Worm (Caenorhabditis elegans) whole organism, young adult: ENCODE data around the gene R12B2.13.

Source experiments
- attf-3 ChIP-seq: fragments of 200-800 bp; sonication (Bioruptor generic); conservative IDR thresholded peaks from 2 replicates; pipeline ENCODE4 v1.3.6; 2022; ENCODE audit warnings: missing genetic modification reagents, missing genetic modification characterization, missing compliant biosample characterization
- bed-1 ChIP-seq: fragments of 200-800 bp; sonication (Bioruptor generic); IDR thresholded peaks from 2 replicates; pipeline ENCODE4 v1.3.6; 2022; ENCODE audit warnings: missing genetic modification reagents, missing genetic modification characterization, missing compliant biosample characterization
- die-1 ChIP-seq: sonication (generic microtip); optimal IDR thresholded peaks from 2 replicates; lab custom pipeline; 2016; ENCODE audit warnings: missing genotype, mild to moderate bottlenecking, missing genetic modification characterization, missing compliant biosample characterization
- efl-1 ChIP-seq: fragments of 150-350 bp; optimal IDR thresholded peaks from 2 replicates; lab custom pipeline; 2014; ENCODE audit warnings: missing biosample characterization, missing genetic modification reagents, missing genetic modification characterization
- ekl-4 ChIP-seq: fragments of 200-800 bp; sonication (Bioruptor generic); IDR thresholded peaks from 2 replicates; pipeline ENCODE4 v1.3.6; 2022; ENCODE audit warnings: missing genetic modification reagents, missing genetic modification characterization, missing compliant biosample characterization
- ets-4 ChIP-seq: fragments of 200-800 bp; sonication (Bioruptor generic); optimal IDR thresholded peaks from 2 replicates; lab custom pipeline; 2018; ENCODE audit warnings: mild to moderate bottlenecking, missing genetic modification characterization, missing compliant biosample characterization
- lin-35 ChIP-seq, 3 experiments: fragments of 150-350 bp in 2 of 3; sonication (generic microtip) in 1 of 3; optimal IDR thresholded peaks; 2 replicates each; lab custom pipeline; 2014 to 2018; ENCODE audit warnings: missing biosample characterization in 3 of 3, missing genetic modification characterization in 3 of 3, missing genetic modification reagents in 3 of 3
- lsl-1 ChIP-seq: fragments of 200-800 bp; sonication (Bioruptor generic); optimal IDR thresholded peaks from 2 replicates; lab custom pipeline; 2018; ENCODE audit warnings: mild to moderate bottlenecking, missing genetic modification characterization, moderate library complexity, missing compliant biosample characterization
- sea-2 ChIP-seq: fragments of 200-800 bp; sonication (Bioruptor generic); IDR thresholded peaks from 2 replicates; pipeline ENCODE4 v1.3.6; 2022; ENCODE audit warnings: missing genetic modification characterization, missing compliant biosample characterization

DNA sequence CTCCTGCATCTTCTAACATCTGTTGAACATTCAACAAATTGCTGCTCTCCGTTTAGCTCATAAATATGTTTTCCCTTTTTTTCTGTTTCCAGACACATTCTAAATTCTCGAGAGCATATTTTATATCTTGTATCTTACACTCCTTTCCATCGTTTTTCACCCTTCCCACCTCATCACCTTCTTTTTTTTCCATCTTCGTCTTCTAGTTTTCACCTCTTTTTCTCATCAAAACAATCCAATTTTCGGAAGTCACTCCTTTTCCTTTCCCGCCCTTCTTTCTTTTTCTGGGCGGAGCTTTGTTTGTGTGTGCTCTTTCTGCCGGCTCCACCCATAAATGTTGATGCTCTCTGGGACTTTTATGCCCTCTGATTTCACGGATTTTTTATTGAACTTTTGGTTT lies 10.5 kb downstream of the R12B2.13 start:
- TF ChIP-seq ets-4 (GFP tag; lab: Kevin White, UChicago) = no peak
- no peak for TF ChIP-seq die-1 (tag; lab: Kevin White, UChicago)
- TF ChIP-seq efl-1 (GFP tag; lab: Kevin White, UChicago) = no peak
- no peak for TF ChIP-seq attf-3 (GFP tag; lab: Robert Waterston, UW)
- no peak for TF ChIP-seq ekl-4 (GFP tag; lab: Robert Waterston, UW)
- TF ChIP-seq sea-2 (GFP tag; lab: Robert Waterston, UW) = no peak
- no peak for TF ChIP-seq lsl-1 (GFP tag; lab: Kevin White, UChicago)
- TF ChIP-seq bed-1 (GFP tag; lab: Robert Waterston, UW) = no peak
- TF ChIP-seq lin-35 (GFP tag; optimal IDR thresholded peaks at IDR 0.05; lab: Kevin White, UChicago) = no peak
